Worm (Caenorhabditis elegans) whole organism, midembryonic: Measurements from ENCODE around the gene hsp-16.41.
A peak's percentile ranks its signal among the peaks of the same experiment; 100 is the strongest.

Experiments
- T22C8.4 ChIP-seq: fragments of 200-800 bp; sonication (Bioruptor generic); IDR thresholded peaks from 2 replicates; pipeline ENCODE4 v1.3.6; 2022; ENCODE audit warnings: missing genetic modification characterization, missing compliant biosample characterization
- cog-1 ChIP-seq: sonication (generic microtip); optimal IDR thresholded peaks from 2 replicates; lab custom pipeline; 2016; ENCODE audit warnings: missing genetic modification characterization, missing compliant biosample characterization
- flt-1 ChIP-seq: fragments of 200-800 bp; sonication (Bioruptor generic); IDR thresholded peaks from 2 replicates; pipeline ENCODE4 v1.3.6; 2022; ENCODE audit warnings: missing genetic modification characterization, missing compliant biosample characterization
- klf-2 ChIP-seq: fragments of 200-800 bp; sonication (Bioruptor generic); conservative IDR thresholded peaks from 2 replicates; pipeline ENCODE4 v1.3.6; 2022; ENCODE audit warnings: missing genetic modification reagents, missing genetic modification characterization, missing compliant biosample characterization
- med-1 ChIP-seq: sonication (generic microtip); optimal IDR thresholded peaks from 2 replicates; lab custom pipeline; 2017; ENCODE audit warnings: missing genetic modification characterization, mild to moderate bottlenecking, missing compliant biosample characterization, antibody characterized with exemption, missing genetic modification reagents; ENCODE audit not compliant: insufficient read depth
- ref-1 ChIP-seq: fragments of 200-800 bp; sonication (Bioruptor generic); conservative IDR thresholded peaks from 2 replicates; pipeline ENCODE4 v1.3.6; 2022; ENCODE audit warnings: missing genetic modification reagents, missing genetic modification characterization, missing compliant biosample characterization
- tab-1 ChIP-seq: fragments of 200-800 bp; sonication (Bioruptor generic); IDR thresholded peaks from 2 replicates; pipeline ENCODE4 v1.3.6; 2022; ENCODE audit warnings: missing genetic modification characterization, missing compliant biosample characterization
- ztf-23 ChIP-seq: fragments of 200-800 bp; sonication (Bioruptor generic); IDR thresholded peaks from 2 replicates; pipeline ENCODE4 v1.3.6; 2022; ENCODE audit warnings: missing genetic modification reagents, missing genetic modification characterization, missing compliant biosample characterization
- ztf-29 ChIP-seq: fragments of 200-800 bp; sonication (Bioruptor generic); IDR thresholded peaks from 2 replicates; pipeline ENCODE4 v1.3.6; 2022; ENCODE audit warnings: missing genetic modification reagents, missing genetic modification characterization, missing compliant biosample characterization

Gene hsp-16.41

ce11 chrV:1845977-1846376 lies 41.0 kb downstream of the hsp-16.41 start, which contains the start of gene T10B5.7:
Gene T10B5.7 (plus strand): TSS chrV:1846201.
- no peak for TF ChIP-seq ztf-23 (GFP tag; lab: Robert Waterston, UW)

- TF ChIP-seq flt-1 (GFP tag; lab: Robert Waterston, UW) (no peak), ztf-29 (GFP tag; lab: Robert Waterston, UW) (peak; percentile 68; the same call in 1 of the 2 replicates), med-1 (GFP tag; lab: Kevin White, UChicago) (no peak), T22C8.4 (GFP tag; lab: Robert Waterston, UW) (no peak)
Measured at ce11 chrV:1848590-1848989, 43.6 kb downstream of the hsp-16.41 start.

- TF ChIP-seq med-1 (GFP tag; lab: Kevin White, UChicago) = no peak
- TF ChIP-seq cog-1 = no peak
- no peak for TF ChIP-seq klf-2 (GFP tag; lab: Robert Waterston, UW)
- TF ChIP-seq ztf-23 (GFP tag; lab: Robert Waterston, UW) = no peak
- no peak for TF ChIP-seq T22C8.4 (GFP tag; lab: Robert Waterston, UW)
- no peak for TF ChIP-seq flt-1 (GFP tag; lab: Robert Waterston, UW)
- TF ChIP-seq ztf-29 (GFP tag; lab: Robert Waterston, UW) = no peak
- TF ChIP-seq ref-1 = no peak
- TF ChIP-seq tab-1 (GFP tag; lab: Robert Waterston, UW) = no peak
Measured at ce11 chrV:1855087-1855486, 50.1 kb downstream of the hsp-16.41 start.
